Fruit fly (Drosophila melanogaster) whole organism, larva: Measurements from ENCODE around the gene Acp29AB.

ENCODE experiments used
- noc ChIP-seq: fragments of 200-800 bp; sonication (Bioruptor generic); optimal IDR thresholded peaks from 3 replicates; lab custom pipeline; 2019; ENCODE audit warnings: missing biosample characterization, mild to moderate bottlenecking, missing genetic modification characterization, moderate library complexity

Gene Acp29AB

dm6 chr2L:8393122-8393521 lies at the start of gene Acp29AB:
Gene Acp29AB (minus strand): TSS chr2L:8393222.
- no peak for TF ChIP-seq noc (tag; lab: Kevin White, UChicago)

dm6 chr2L:8442147-8442546 lies 49.1 kb upstream of the Acp29AB start, which contains the start of gene CG31897:
Gene CG31897 (plus strand): TSS chr2L:8442447.
- TF ChIP-seq noc (tag; lab: Kevin White, UChicago) = no peak

- no peak for TF ChIP-seq noc (tag; lab: Kevin White, UChicago)
These were observed 45.0 kb upstream of the Acp29AB start, which contains the start of gene mus201 for dm6 chr2L:8438052-8438451. Gene mus201 (plus strand): TSS chr2L:8438169.

dm6 chr2L:8437176-8437575 lies 44.2 kb upstream of the Acp29AB start, which contains the start of the genes D12 and Chrac-14:
Gene D12 (minus strand): TSS chr2L:8437365.
Gene Chrac-14 (plus strand): TSS chr2L:8437405.
- no peak for TF ChIP-seq noc (tag; lab: Kevin White, UChicago)

- no peak for TF ChIP-seq noc (tag; lab: Kevin White, UChicago)
These were observed 40.5 kb upstream of the Acp29AB start, which contains the start of gene grk for dm6 chr2L:8433512-8433911. Gene grk (minus strand): TSS chr2L:8433598.

dm6 chr2L:8432130-8432529 lies 39.1 kb upstream of the Acp29AB start:
- no peak for TF ChIP-seq noc (tag; lab: Kevin White, UChicago)

- no peak for TF ChIP-seq noc (tag; lab: Kevin White, UChicago)
These were observed 33.8 kb upstream of the Acp29AB start for dm6 chr2L:8426801-8427200.

dm6 chr2L:8425962-8426759 lies 33.1 kb upstream of the Acp29AB start:
- TF ChIP-seq noc (tag; lab: Kevin White, UChicago) = no peak

- no peak for TF ChIP-seq noc (tag; lab: Kevin White, UChicago)
These were observed 32.2 kb upstream of the Acp29AB start for dm6 chr2L:8425212-8425611.

- TF ChIP-seq noc (tag; lab: Kevin White, UChicago) = no peak
These were observed 31.7 kb upstream of the Acp29AB start for dm6 chr2L:8424662-8425208.

dm6 chr2L:8424090-8424470 lies 31.1 kb upstream of the Acp29AB start:
- TF ChIP-seq noc (tag; lab: Kevin White, UChicago) = no peak

dm6 chr2L:8423460-8424089 lies 30.6 kb upstream of the Acp29AB start:
- no peak for TF ChIP-seq noc (tag; lab: Kevin White, UChicago)

- TF ChIP-seq noc (tag; lab: Kevin White, UChicago) = no peak
These were observed 30.0 kb upstream of the Acp29AB start for dm6 chr2L:8423047-8423446.

- no peak for TF ChIP-seq noc (tag; lab: Kevin White, UChicago)
These were observed 28.7 kb upstream of the Acp29AB start for dm6 chr2L:8421717-8422116.

- TF ChIP-seq noc (tag; lab: Kevin White, UChicago) = no peak
These were observed 27.4 kb upstream of the Acp29AB start for dm6 chr2L:8420259-8420930.
